Worm (Caenorhabditis elegans) whole organism, midembryonic: ENCODE results near the gene hcp-3.

Experiments
- T22C8.4 ChIP-seq: fragments of 200-800 bp; sonication (Bioruptor generic); IDR thresholded peaks from 2 replicates; pipeline ENCODE4 v1.3.6; 2022; ENCODE audit warnings: missing genetic modification characterization, missing compliant biosample characterization
- cog-1 ChIP-seq: sonication (generic microtip); optimal IDR thresholded peaks from 2 replicates; lab custom pipeline; 2016; ENCODE audit warnings: missing genetic modification characterization, missing compliant biosample characterization
- flt-1 ChIP-seq: fragments of 200-800 bp; sonication (Bioruptor generic); IDR thresholded peaks from 2 replicates; pipeline ENCODE4 v1.3.6; 2022; ENCODE audit warnings: missing genetic modification characterization, missing compliant biosample characterization
- klf-2 ChIP-seq: fragments of 200-800 bp; sonication (Bioruptor generic); conservative IDR thresholded peaks from 2 replicates; pipeline ENCODE4 v1.3.6; 2022; ENCODE audit warnings: missing genetic modification reagents, missing genetic modification characterization, missing compliant biosample characterization
- med-1 ChIP-seq: sonication (generic microtip); optimal IDR thresholded peaks from 2 replicates; lab custom pipeline; 2017; ENCODE audit warnings: missing genetic modification characterization, mild to moderate bottlenecking, missing compliant biosample characterization, antibody characterized with exemption, missing genetic modification reagents; ENCODE audit not compliant: insufficient read depth
- ref-1 ChIP-seq: fragments of 200-800 bp; sonication (Bioruptor generic); conservative IDR thresholded peaks from 2 replicates; pipeline ENCODE4 v1.3.6; 2022; ENCODE audit warnings: missing genetic modification reagents, missing genetic modification characterization, missing compliant biosample characterization
- tab-1 ChIP-seq: fragments of 200-800 bp; sonication (Bioruptor generic); IDR thresholded peaks from 2 replicates; pipeline ENCODE4 v1.3.6; 2022; ENCODE audit warnings: missing genetic modification characterization, missing compliant biosample characterization
- ztf-23 ChIP-seq: fragments of 200-800 bp; sonication (Bioruptor generic); IDR thresholded peaks from 2 replicates; pipeline ENCODE4 v1.3.6; 2022; ENCODE audit warnings: missing genetic modification reagents, missing genetic modification characterization, missing compliant biosample characterization
- ztf-29 ChIP-seq: fragments of 200-800 bp; sonication (Bioruptor generic); IDR thresholded peaks from 2 replicates; pipeline ENCODE4 v1.3.6; 2022; ENCODE audit warnings: missing genetic modification reagents, missing genetic modification characterization, missing compliant biosample characterization

Gene hcp-3

ce11 chrIII:9626602-9627001 lies 10.3 kb upstream of the hcp-3 start:
- TF ChIP-seq med-1 (GFP tag; lab: Kevin White, UChicago) (no peak), tab-1 (GFP tag; lab: Robert Waterston, UW) (no peak), ref-1 (no peak), flt-1 (GFP tag; lab: Robert Waterston, UW) (no peak), T22C8.4 (GFP tag; lab: Robert Waterston, UW) (no peak), ztf-23 (GFP tag; lab: Robert Waterston, UW) (no peak), klf-2 (GFP tag; lab: Robert Waterston, UW) (no peak), cog-1 (tag; lab: Kevin White, UChicago) (no peak), ztf-29 (GFP tag; lab: Robert Waterston, UW) (no peak)

DNA sequence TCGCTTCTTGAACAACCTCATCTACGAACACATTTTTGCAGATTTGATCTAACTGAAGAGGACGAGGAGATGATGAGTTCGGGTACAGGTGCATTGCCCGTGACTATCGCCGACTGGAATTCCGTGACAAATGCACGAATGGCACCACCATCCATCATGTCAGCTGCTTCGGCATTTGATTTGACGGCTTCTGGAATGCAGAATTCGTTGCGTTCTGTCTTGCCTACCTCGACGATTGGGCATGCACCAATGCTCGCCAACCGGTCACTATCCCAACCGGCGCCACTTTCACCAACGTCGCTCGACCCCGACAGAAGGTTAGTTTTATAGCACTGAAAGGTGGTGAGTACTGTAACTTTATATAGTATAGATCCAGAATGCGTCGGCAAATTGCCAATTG lies 7.2 kb upstream of the hcp-3 start:
- TF ChIP-seq klf-2 (GFP tag; lab: Robert Waterston, UW): no peak
- no peak for TF ChIP-seq flt-1 (GFP tag; lab: Robert Waterston, UW)
- TF ChIP-seq med-1 (GFP tag; lab: Kevin White, UChicago): no peak
- TF ChIP-seq T22C8.4 (GFP tag; lab: Robert Waterston, UW): no peak
- no peak for TF ChIP-seq cog-1 (tag; lab: Kevin White, UChicago)
- no peak for TF ChIP-seq ztf-29 (GFP tag; lab: Robert Waterston, UW)
- TF ChIP-seq ztf-23 (GFP tag; lab: Robert Waterston, UW): no peak
- TF ChIP-seq ref-1: no peak
- no peak for TF ChIP-seq tab-1 (GFP tag; lab: Robert Waterston, UW)

- TF ChIP-seq ref-1: no peak
- TF ChIP-seq ztf-29 (GFP tag; lab: Robert Waterston, UW): no peak
- TF ChIP-seq klf-2 (GFP tag; lab: Robert Waterston, UW): no peak
- no peak for TF ChIP-seq tab-1 (GFP tag; lab: Robert Waterston, UW)
- TF ChIP-seq T22C8.4 (GFP tag; lab: Robert Waterston, UW): no peak
- TF ChIP-seq med-1 (GFP tag; lab: Kevin White, UChicago): no peak
- TF ChIP-seq ztf-23 (GFP tag; lab: Robert Waterston, UW): no peak
- no peak for TF ChIP-seq flt-1 (GFP tag; lab: Robert Waterston, UW)
- TF ChIP-seq cog-1 (tag; lab: Kevin White, UChicago): no peak
Observed at ce11 chrIII:9621840-9622525, 5.7 kb upstream of the hcp-3 start.

ce11 chrIII:9620148-9620547 lies 3.9 kb upstream of the hcp-3 start:
- no peak for TF ChIP-seq cog-1 (tag; lab: Kevin White, UChicago)
- TF ChIP-seq T22C8.4 (GFP tag; lab: Robert Waterston, UW): no peak
- TF ChIP-seq med-1 (GFP tag; lab: Kevin White, UChicago): no peak
- TF ChIP-seq flt-1 (GFP tag; lab: Robert Waterston, UW): no peak
- TF ChIP-seq ztf-29 (GFP tag; lab: Robert Waterston, UW): no peak
- TF ChIP-seq tab-1 (GFP tag; lab: Robert Waterston, UW): no peak
- no peak for TF ChIP-seq ztf-23 (GFP tag; lab: Robert Waterston, UW)
- TF ChIP-seq klf-2 (GFP tag; lab: Robert Waterston, UW): no peak
- TF ChIP-seq ref-1: no peak

ce11 chrIII:9619079-9619761 lies 3.0 kb upstream of the hcp-3 start, which contains the start of gene hlh-11:
Gene hlh-11, plus strand, starts transcription at chrIII:9619711.
- TF ChIP-seq ref-1 (no peak), klf-2 (GFP tag; lab: Robert Waterston, UW) (0 out of 2 replicates have a peak, but pooled peaks have one; percentile 47), flt-1 (GFP tag; lab: Robert Waterston, UW) (0 out of 2 replicates have a peak, but pooled peaks have one; percentile 8), tab-1 (GFP tag; lab: Robert Waterston, UW) (no peak), med-1 (GFP tag; lab: Kevin White, UChicago) (no peak), T22C8.4 (GFP tag; lab: Robert Waterston, UW) (no peak), cog-1 (tag; lab: Kevin White, UChicago) (no peak), ztf-23 (GFP tag; lab: Robert Waterston, UW) (no peak; the same call in 1 of the 2 replicates), ztf-29 (GFP tag; lab: Robert Waterston, UW) (no peak)

- no peak for TF ChIP-seq tab-1 (GFP tag; lab: Robert Waterston, UW)
- TF ChIP-seq ref-1: no peak
- no peak for TF ChIP-seq T22C8.4 (GFP tag; lab: Robert Waterston, UW)
- TF ChIP-seq klf-2 (GFP tag; lab: Robert Waterston, UW): no peak
- TF ChIP-seq med-1 (GFP tag; lab: Kevin White, UChicago): no peak
Observed at ce11 chrIII:9617599-9618262, 1.5 kb upstream of the hcp-3 start.

- no peak for TF ChIP-seq tab-1 (GFP tag; lab: Robert Waterston, UW)
- TF ChIP-seq ztf-29 (GFP tag; lab: Robert Waterston, UW): no peak
- no peak for TF ChIP-seq ref-1
- TF ChIP-seq med-1 (GFP tag; lab: Kevin White, UChicago): no peak
Observed at ce11 chrIII:9616933-9617332, 663 bp upstream of the hcp-3 start.

ce11 chrIII:9615114-9615513 lies 1.2 kb downstream of the hcp-3 start:
- no peak for TF ChIP-seq klf-2 (GFP tag; lab: Robert Waterston, UW)
- no peak for TF ChIP-seq ref-1
- TF ChIP-seq T22C8.4 (GFP tag; lab: Robert Waterston, UW): no peak
- TF ChIP-seq cog-1 (tag; lab: Kevin White, UChicago): no peak
- no peak for TF ChIP-seq flt-1 (GFP tag; lab: Robert Waterston, UW)
- TF ChIP-seq tab-1 (GFP tag; lab: Robert Waterston, UW): no peak
- no peak for TF ChIP-seq ztf-23 (GFP tag; lab: Robert Waterston, UW)
- no peak for TF ChIP-seq ztf-29 (GFP tag; lab: Robert Waterston, UW)
- TF ChIP-seq med-1 (GFP tag; lab: Kevin White, UChicago): no peak
